Worm (Caenorhabditis elegans) whole organism, L2 larva: ENCODE data around the gene D1086.2.

Experiments used
- F13H6.1 ChIP-seq: sonication (generic microtip); optimal IDR thresholded peaks from 2 replicates; lab custom pipeline; 2016; ENCODE audit warnings: missing genetic modification characterization, missing compliant biosample characterization
- ama-1 ChIP-seq: fragments of 150-350 bp; optimal IDR thresholded peaks from 2 replicates; lab custom pipeline; 2018; ENCODE audit warnings: inconsistent platforms
- ceh-16 ChIP-seq: fragments of 150-350 bp; optimal IDR thresholded peaks from 2 replicates; lab custom pipeline; 2014; ENCODE audit warnings: missing biosample characterization, missing genetic modification characterization
- elt-1 ChIP-seq: fragments of 150-350 bp; optimal IDR thresholded peaks from 2 replicates; lab custom pipeline; 2014; ENCODE audit warnings: missing biosample characterization, missing genetic modification characterization
- elt-3 ChIP-seq: sonication (generic microtip); optimal IDR thresholded peaks from 2 replicates; lab custom pipeline; 2017; ENCODE audit warnings: missing biosample characterization, missing genetic modification characterization
- lin-13 ChIP-seq: fragments of 150-350 bp; optimal IDR thresholded peaks from 2 replicates; lab custom pipeline; 2014; ENCODE audit warnings: missing biosample characterization, missing genetic modification reagents, missing genetic modification characterization
- nhr-11 ChIP-seq: fragments of 150-350 bp; optimal IDR thresholded peaks from 2 replicates; lab custom pipeline; 2014; ENCODE audit warnings: missing biosample characterization, missing genetic modification characterization
- nhr-12 ChIP-seq: fragments of 150-350 bp; optimal IDR thresholded peaks from 2 replicates; lab custom pipeline; 2014; ENCODE audit warnings: missing biosample characterization, missing genetic modification characterization
- nhr-237 ChIP-seq: fragments of 150-350 bp; optimal IDR thresholded peaks from 2 replicates; lab custom pipeline; 2014; ENCODE audit warnings: missing biosample characterization, missing genetic modification characterization
- nhr-6 ChIP-seq: fragments of 150-350 bp; optimal IDR thresholded peaks from 2 replicates; lab custom pipeline; 2014; ENCODE audit warnings: missing biosample characterization, missing genetic modification characterization
- unc-39 ChIP-seq: fragments of 150-350 bp; optimal IDR thresholded peaks from 2 replicates; lab custom pipeline; 2014; ENCODE audit warnings: missing biosample characterization, missing genetic modification characterization
- unc-55 ChIP-seq: fragments of 150-350 bp; sonication (generic microtip); optimal IDR thresholded peaks from 3 replicates; lab custom pipeline; 2014; ENCODE audit warnings: missing biosample characterization, missing genetic modification reagents, missing genetic modification characterization
- ztf-11 ChIP-seq: sonication (generic microtip); optimal IDR thresholded peaks from 2 replicates; lab custom pipeline; 2017; ENCODE audit warnings: missing biosample characterization, missing genetic modification characterization

DNA sequence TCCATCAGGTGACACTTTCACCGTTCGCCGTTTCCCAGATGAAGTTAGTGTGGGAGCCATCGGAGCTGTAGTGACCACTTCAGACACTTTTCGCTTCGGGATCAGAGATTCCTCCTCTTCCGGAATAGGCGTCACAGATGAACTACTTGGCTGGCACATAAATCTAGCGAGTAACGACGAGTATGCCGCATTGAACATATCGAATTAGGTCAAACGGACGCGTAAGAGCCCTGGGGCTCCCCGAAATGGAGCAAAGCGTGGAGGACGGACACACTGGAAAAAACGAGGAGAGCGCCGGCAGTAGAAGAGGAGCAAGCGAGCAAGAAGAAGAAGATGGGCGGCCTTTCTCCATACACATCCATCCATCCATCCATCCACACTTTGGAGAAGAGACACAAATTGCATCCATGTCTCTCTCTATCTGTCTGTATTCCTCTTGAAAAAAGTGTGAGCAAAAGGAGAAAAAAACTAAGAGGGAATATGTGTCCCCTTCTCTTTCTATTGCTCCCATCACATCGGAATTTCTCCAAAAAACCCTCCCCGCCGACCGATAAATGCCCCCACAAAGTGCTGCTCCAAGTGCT lies 28.0 kb upstream of the D1086.2 start:
- TF ChIP-seq nhr-11 = no peak
- TF ChIP-seq F13H6.1 (tag; lab: Kevin White, UChicago) = no peak
- TF ChIP-seq nhr-237 (tag; lab: Kevin White, UChicago) = no peak
- TF ChIP-seq elt-1 (tag; lab: Kevin White, UChicago) = no peak
- TF ChIP-seq elt-3 (tag; lab: Kevin White, UChicago) = no peak
- no peak for TF ChIP-seq lin-13
- TF ChIP-seq unc-39 (tag; lab: Kevin White, UChicago) = no peak
- TF ChIP-seq ceh-16 = no peak
- TF ChIP-seq nhr-12 = no peak
- no peak for TF ChIP-seq ztf-11 (tag; lab: Kevin White, UChicago)
- no peak for TF ChIP-seq nhr-6 (tag; lab: Kevin White, UChicago)
- TF ChIP-seq ama-1 (lab: Kevin White, UChicago) = no peak
- no peak for TF ChIP-seq unc-55 (GFP tag; lab: Kevin White, UChicago)
